Worm (Caenorhabditis elegans): ENCODE measurements around the gene T02E9.6.
"Not testable (repeated sequence)": the region's sequence is repeated elsewhere in the genome, so short reads cannot be mapped to it uniquely, and the experiment has no call there.

Gene T02E9.6

DNA sequence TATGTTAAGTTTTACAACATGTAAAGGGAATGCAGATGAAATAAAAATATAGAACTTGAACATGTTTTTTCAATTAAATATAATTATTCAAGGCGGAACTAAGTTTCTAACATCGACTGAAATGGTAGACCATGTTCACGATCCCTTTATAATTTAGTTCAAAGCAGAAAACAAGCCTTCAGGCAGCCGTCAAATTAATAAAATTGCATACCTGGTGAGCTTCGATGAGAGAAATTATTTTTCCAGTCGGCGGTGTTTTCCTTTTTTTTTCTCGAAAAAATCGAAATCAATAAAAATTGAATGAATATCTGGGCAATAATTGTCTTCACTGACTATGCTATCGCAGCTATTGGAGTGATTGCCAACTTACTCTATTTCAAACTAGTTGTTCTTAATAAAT lies 43.2 kb downstream of the T02E9.6 start, which contains the start of gene C03E10.1:
Gene C03E10.1, plus strand, starts transcription at position 301 of the 400 bp plus-strand sequence.
- TF ChIP-seq ets-7 (tag; optimal IDR thresholded peaks at IDR 0.05) (no peak), ama-1 (optimal IDR thresholded peaks at IDR 0.05) (no peak), ceh-36 (tag; optimal IDR thresholded peaks at IDR 0.05) (no peak), tra-4 (tag; optimal IDR thresholded peaks at IDR 0.05) (no peak), tbx-37 (GFP tag; conservative IDR thresholded peaks at IDR 0.05) (no peak), hmg-4 (GFP tag; optimal IDR thresholded peaks at IDR 0.05) (no peak), tbx-11 (GFP tag; IDR thresholded peaks at IDR 0.05) (no peak), B0310.2 (tag; optimal IDR thresholded peaks at IDR 0.05) (no peak), ceh-13 (GFP tag; optimal IDR thresholded peaks at IDR 0.05) (no peak), pes-1 (GFP tag; IDR thresholded peaks at IDR 0.05) (no peak), flt-1 (GFP tag; IDR thresholded peaks at IDR 0.05) (no peak)

DNA sequence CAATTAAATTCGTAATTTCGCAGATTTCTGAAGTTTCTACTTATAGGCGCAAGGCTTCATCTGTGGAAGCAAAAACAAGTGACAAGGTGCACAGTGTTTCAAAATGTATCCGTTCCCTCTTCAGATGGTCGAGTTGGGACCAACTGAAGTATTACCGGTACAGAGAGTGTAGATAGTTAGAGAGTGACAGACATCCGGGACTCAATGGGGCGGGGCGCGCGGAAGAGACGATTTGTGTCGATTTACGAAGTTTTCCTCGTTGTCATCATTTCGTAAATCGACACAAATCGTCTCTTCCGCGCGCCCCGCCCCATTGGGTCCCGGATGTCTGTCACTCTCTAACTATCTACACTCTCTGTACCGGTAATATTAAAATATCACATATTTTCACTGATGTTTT lies 48.0 kb downstream of the T02E9.6 start, which contains the start of gene C03E10.3:
Gene C03E10.3, plus strand, starts transcription at position 301 of the 400 bp plus-strand sequence.
- not testable (repeated sequence) for TF ChIP-seq tra-4, aly-1, hmbx-1 (tag; optimal IDR thresholded peaks at IDR 0.05)
